Worm (Caenorhabditis elegans): Measurements from ENCODE around the gene acer-1.
A peak's percentile ranks its signal among the peaks of the same experiment; 100 is the strongest.

acer-1 gene

ce11 chrII:6932978-6933377 is 42.8 kb upstream of the acer-1 start:
- TF ChIP-seq ceh-28 (tag; optimal IDR thresholded peaks at IDR 0.05), result peak; percentile 64
- no peak for TF ChIP-seq rbr-2 (tag; optimal IDR thresholded peaks at IDR 0.05)
- peak in 1 of 2 experiments; percentile 37 for TF ChIP-seq unc-62 (GFP tag; optimal IDR thresholded peaks at IDR 0.05 in 1 of 2)
- no peak for TF ChIP-seq unc-62 (tag; optimal IDR thresholded peaks at IDR 0.05)
- no peak for TF ChIP-seq lin-15B (tag; optimal IDR thresholded peaks at IDR 0.05)
- no peak for TF ChIP-seq daf-19 (GFP tag; conservative IDR thresholded peaks at IDR 0.05)
- no peak for TF ChIP-seq ZK337.2 (GFP tag; IDR thresholded peaks at IDR 0.05)
- no peak for TF ChIP-seq F26F4.8 (GFP tag; conservative IDR thresholded peaks at IDR 0.05)
- TF ChIP-seq daf-16 (GFP tag; optimal IDR thresholded peaks at IDR 0.05), result no peak
- TF ChIP-seq daf-16 (tag; optimal IDR thresholded peaks at IDR 0.05), result peak; percentile 40
- TF ChIP-seq dmd-6 (GFP tag; IDR thresholded peaks at IDR 0.05), result no peak
- no peak for TF ChIP-seq nhr-28 (tag; optimal IDR thresholded peaks at IDR 0.05)
- no peak for TF ChIP-seq jun-1 (tag; optimal IDR thresholded peaks at IDR 0.05)
- TF ChIP-seq lim-7 (GFP tag; IDR thresholded peaks at IDR 0.05), result no peak
- TF ChIP-seq ctbp-1 (GFP tag; IDR thresholded peaks at IDR 0.05), result no peak

ce11 chrII:6930072-6930471 is 39.9 kb upstream of the acer-1 start:
- TF ChIP-seq lsy-2 (tag; optimal IDR thresholded peaks at IDR 0.05) (peak in 1 of 2 experiments; percentile 20), hlh-11 (tag; optimal IDR thresholded peaks at IDR 0.05) (peak; percentile 19), hlh-30 (tag; optimal IDR thresholded peaks at IDR 0.05; ENCODE audit: insufficient read depth) (no peak)

ce11 chrII:6928416-6928815 is 38.2 kb upstream of the acer-1 start, which contains the start of gene flcn-1:
TSS of gene flcn-1 (plus strand) at chrII:6928763.
- TF ChIP-seq unc-62 (GFP tag; optimal IDR thresholded peaks at IDR 0.05 in 1 of 2), result peak in 1 of 2 experiments; percentile 50
- no peak for TF ChIP-seq unc-62 (tag; optimal IDR thresholded peaks at IDR 0.05)
- peak; percentile 44 for TF ChIP-seq mes-2 (tag; optimal IDR thresholded peaks at IDR 0.05; ENCODE audit: poor library complexity, severe bottlenecking)
- TF ChIP-seq sdz-12 (GFP tag; optimal IDR thresholded peaks at IDR 0.05), result no peak
- TF ChIP-seq mep-1 (tag; optimal IDR thresholded peaks at IDR 0.05), result peak; percentile 57
- no peak for TF ChIP-seq zag-1 (tag; optimal IDR thresholded peaks at IDR 0.05)
- peak; percentile 51 for TF ChIP-seq ztf-7 (tag; optimal IDR thresholded peaks at IDR 0.05)
- TF ChIP-seq nhr-28 (tag; optimal IDR thresholded peaks at IDR 0.05), result peak; percentile 33
- 0 out of 2 replicates have a peak, but pooled peaks have one; percentile 28 for TF ChIP-seq dmd-6 (GFP tag; IDR thresholded peaks at IDR 0.05)
- TF ChIP-seq dve-1 (tag; optimal IDR thresholded peaks at IDR 0.05; ENCODE audit: insufficient read depth), result peak; percentile 56
- TF ChIP-seq lin-1 (GFP tag; IDR thresholded peaks at IDR 0.05), result 0 out of 2 replicates have a peak, but pooled peaks have one; percentile 13
- no peak for TF ChIP-seq daf-16 (GFP tag; optimal IDR thresholded peaks at IDR 0.05)
- peak; percentile 41 for TF ChIP-seq daf-16 (tag; optimal IDR thresholded peaks at IDR 0.05)
- no peak for TF ChIP-seq ama-1 (optimal IDR thresholded peaks at IDR 0.05)
- TF ChIP-seq nhr-111 (GFP tag; optimal IDR thresholded peaks at IDR 0.05), result no peak
- TF ChIP-seq rbr-2 (tag; optimal IDR thresholded peaks at IDR 0.05), result peak; percentile 16
- peak; percentile 96 for TF ChIP-seq hlh-30 (tag; optimal IDR thresholded peaks at IDR 0.05; ENCODE audit: insufficient read depth)
- TF ChIP-seq lsy-2 (tag; optimal IDR thresholded peaks at IDR 0.05), result peak in 1 of 2 experiments; percentile 70
- no peak for TF ChIP-seq zip-11 (GFP tag; IDR thresholded peaks at IDR 0.05)
- peak in 1 of 2 experiments; percentile 34 for TF ChIP-seq mdl-1 (tag; optimal IDR thresholded peaks at IDR 0.05)
- no peak for TF ChIP-seq pha-4 (GFP tag; IDR thresholded peaks at IDR 0.05)
- peak; percentile 38 for TF ChIP-seq pha-4 (tag; optimal IDR thresholded peaks at IDR 0.05)
- TF ChIP-seq saeg-2 (GFP tag; IDR thresholded peaks at IDR 0.05), result no peak
- TF ChIP-seq hlh-11 (tag; optimal IDR thresholded peaks at IDR 0.05), result peak; percentile 61
- no peak for TF ChIP-seq nhr-6 (tag; optimal IDR thresholded peaks at IDR 0.05)

- 0 out of 2 replicates have a peak, but pooled peaks have one; percentile 12 for TF ChIP-seq php-3 (GFP tag; IDR thresholded peaks at IDR 0.05)
- TF ChIP-seq daf-16 (GFP tag; optimal IDR thresholded peaks at IDR 0.05), result no peak
- TF ChIP-seq daf-16 (tag; optimal IDR thresholded peaks at IDR 0.05), result peak; percentile 11
- TF ChIP-seq spr-3 (GFP tag; optimal IDR thresholded peaks at IDR 0.05), result no peak
- TF ChIP-seq ceh-82 (tag; optimal IDR thresholded peaks at IDR 0.05), result no peak
- peak; percentile 44 for TF ChIP-seq pqm-1 (tag; optimal IDR thresholded peaks at IDR 0.05)
- peak; percentile 72 for TF ChIP-seq nhr-28 (tag; optimal IDR thresholded peaks at IDR 0.05)
- TF ChIP-seq nhr-77 (tag; optimal IDR thresholded peaks at IDR 0.05), result peak; percentile 0
- TF ChIP-seq hlh-11 (tag; optimal IDR thresholded peaks at IDR 0.05), result peak; percentile 17
- no peak for TF ChIP-seq gei-8 (GFP tag; optimal IDR thresholded peaks at IDR 0.05)
- TF ChIP-seq aha-1 (tag), result peak; percentile 33
- peak in 1 of 2 experiments; percentile 56 for TF ChIP-seq unc-62 (GFP tag; optimal IDR thresholded peaks at IDR 0.05 in 1 of 2)
- no peak for TF ChIP-seq unc-62 (tag; optimal IDR thresholded peaks at IDR 0.05)
- 0 out of 2 replicates have a peak, but pooled peaks have one; percentile 35 for TF ChIP-seq lin-1 (GFP tag; IDR thresholded peaks at IDR 0.05)
- TF ChIP-seq hlh-30 (tag; optimal IDR thresholded peaks at IDR 0.05; ENCODE audit: insufficient read depth), result peak; percentile 68
- peak; percentile 34 for TF ChIP-seq dmd-6 (GFP tag; IDR thresholded peaks at IDR 0.05)
- no peak for TF ChIP-seq ctbp-1 (GFP tag; IDR thresholded peaks at IDR 0.05)
These were observed 37.4 kb upstream of the acer-1 start, which contains the start of gene F22D3.4 for ce11 chrII:6927603-6928002. TSS of gene F22D3.4 (minus strand) at chrII:6927603.

Data from whole organism, L4 larva.